Worm (Caenorhabditis elegans) whole organism, young adult: Measurements from ENCODE around the gene C44F1.1.
A peak's percentile ranks its signal among the peaks of the same experiment; 100 is the strongest.

ENCODE experiments used
- B0035.1 ChIP-seq: sonication (generic microtip); optimal IDR thresholded peaks from 2 replicates; lab custom pipeline; 2016; ENCODE audit warnings: missing genetic modification characterization, mild to moderate bottlenecking, missing compliant biosample characterization, missing genotype, missing genetic modification reagents
- B0261.1 ChIP-seq: sonication (generic microtip); optimal IDR thresholded peaks from 2 replicates; lab custom pipeline; 2016; ENCODE audit warnings: mild to moderate bottlenecking, missing genetic modification characterization, moderate library complexity, missing compliant biosample characterization
- B0336.3 ChIP-seq: fragments of 200-800 bp; sonication (Bioruptor generic); IDR thresholded peaks from 2 replicates; pipeline ENCODE4 v1.3.6; 2022; ENCODE audit warnings: missing genetic modification characterization, missing compliant biosample characterization
- F22D6.2 ChIP-seq: sonication (generic microtip); optimal IDR thresholded peaks from 2 replicates; lab custom pipeline; 2016; ENCODE audit warnings: mild to moderate bottlenecking, missing genetic modification characterization, missing compliant biosample characterization
- F23B12.7 ChIP-seq: sonication (generic microtip); optimal IDR thresholded peaks from 2 replicates; lab custom pipeline; 2017; ENCODE audit warnings: missing genetic modification characterization, mild to moderate bottlenecking, missing compliant biosample characterization, antibody characterized with exemption, moderate library complexity; ENCODE audit not compliant: insufficient read depth
- F37B4.10 ChIP-seq: fragments of 200-800 bp; sonication (Bioruptor generic); IDR thresholded peaks from 2 replicates; pipeline ENCODE4 v1.3.6; 2022; ENCODE audit warnings: missing genetic modification characterization, missing compliant biosample characterization
- F49E8.2 ChIP-seq: sonication (generic microtip); optimal IDR thresholded peaks from 3 replicates; lab custom pipeline; 2017; ENCODE audit warnings: missing genetic modification characterization, mild to moderate bottlenecking, missing compliant biosample characterization, antibody characterized with exemption, moderate library complexity; ENCODE audit not compliant: insufficient read depth
- Y95B8A.8 ChIP-seq: fragments of 200-800 bp; sonication (Bioruptor generic); IDR thresholded peaks from 2 replicates; pipeline ENCODE4 v1.3.6; 2022; ENCODE audit warnings: missing genetic modification reagents, missing genetic modification characterization, missing compliant biosample characterization
- ZK185.1 ChIP-seq: sonication (generic microtip); optimal IDR thresholded peaks from 2 replicates; lab custom pipeline; 2016; ENCODE audit warnings: mild to moderate bottlenecking, missing genetic modification characterization, missing compliant biosample characterization; ENCODE audit not compliant: poor library complexity, severe bottlenecking
- akir-1 ChIP-seq: fragments of 200-800 bp; sonication (Bioruptor generic); optimal IDR thresholded peaks from 2 replicates; lab custom pipeline; 2018; ENCODE audit warnings: mild to moderate bottlenecking, missing genetic modification characterization, moderate library complexity, missing compliant biosample characterization
- ama-1 ChIP-seq, 3 experiments: fragments of 150-350 bp in 1 of 3; sonication (generic microtip) in 2 of 3; optimal IDR thresholded peaks; 2 replicates each; lab custom pipeline; 2014 to 2018; ENCODE audit warnings: missing biosample characterization in 2 of 3, missing genetic modification characterization in 2 of 3, missing genetic modification reagents in 2 of 3
- athp-1 ChIP-seq: sonication (generic microtip); optimal IDR thresholded peaks from 2 replicates; lab custom pipeline; 2017; ENCODE audit warnings: mild to moderate bottlenecking, missing genetic modification characterization, missing compliant biosample characterization
- attf-6 ChIP-seq: fragments of 200-800 bp; sonication (Bioruptor generic); IDR thresholded peaks from 2 replicates; pipeline ENCODE4 v1.3.6; 2022; ENCODE audit warnings: missing genetic modification reagents, missing genetic modification characterization, missing compliant biosample characterization
- bed-2 ChIP-seq: fragments of 200-800 bp; sonication (Bioruptor generic); IDR thresholded peaks from 2 replicates; pipeline ENCODE4 v1.3.6; 2022; ENCODE audit warnings: missing genetic modification reagents, missing genetic modification characterization, missing compliant biosample characterization
- ceh-100 ChIP-seq: fragments of 200-800 bp; sonication (Bioruptor generic); IDR thresholded peaks from 2 replicates; pipeline ENCODE4 v1.3.6; 2022; ENCODE audit warnings: missing genetic modification reagents, missing genetic modification characterization, missing compliant biosample characterization
- ceh-91 ChIP-seq: fragments of 200-800 bp; sonication (Bioruptor generic); IDR thresholded peaks from 2 replicates; pipeline ENCODE4 v1.3.6; 2022; ENCODE audit warnings: missing genetic modification reagents, missing genetic modification characterization, missing compliant biosample characterization
- dox-1 ChIP-seq: fragments of 200-800 bp; sonication (Bioruptor generic); IDR thresholded peaks from 2 replicates; pipeline ENCODE4 v1.3.6; 2022; ENCODE audit warnings: missing genetic modification reagents, missing genetic modification characterization, missing compliant biosample characterization
- ekl-4 ChIP-seq: fragments of 200-800 bp; sonication (Bioruptor generic); IDR thresholded peaks from 2 replicates; pipeline ENCODE4 v1.3.6; 2022; ENCODE audit warnings: missing genetic modification reagents, missing genetic modification characterization, missing compliant biosample characterization
- ets-4 ChIP-seq: fragments of 200-800 bp; sonication (Bioruptor generic); optimal IDR thresholded peaks from 2 replicates; lab custom pipeline; 2018; ENCODE audit warnings: mild to moderate bottlenecking, missing genetic modification characterization, missing compliant biosample characterization
- him-1 ChIP-seq: sonication (generic microtip); optimal IDR thresholded peaks from 2 replicates; lab custom pipeline; 2016; ENCODE audit warnings: missing genotype, missing genetic modification reagents, missing genetic modification characterization, missing compliant biosample characterization
- hlh-26 ChIP-seq: fragments of 200-800 bp; sonication (Bioruptor generic); conservative IDR thresholded peaks from 2 replicates; pipeline ENCODE4 v1.3.6; 2022; ENCODE audit warnings: missing genetic modification reagents, missing genetic modification characterization, missing compliant biosample characterization
- hmg-20 ChIP-seq: fragments of 200-800 bp; sonication (Bioruptor generic); IDR thresholded peaks from 2 replicates; pipeline ENCODE4 v1.3.6; 2022; ENCODE audit warnings: missing genetic modification reagents, missing genetic modification characterization, missing compliant biosample characterization
- hrde-1 ChIP-seq: sonication (generic microtip); optimal IDR thresholded peaks from 2 replicates; lab custom pipeline; 2016; ENCODE audit warnings: missing genetic modification characterization, mild to moderate bottlenecking, missing compliant biosample characterization, moderate library complexity, missing genotype, missing genetic modification reagents, borderline replicate concordance
- hsf-1 ChIP-seq: fragments of 200-800 bp; sonication (Bioruptor generic); IDR thresholded peaks from 2 replicates; pipeline ENCODE4 v1.3.6; 2022; ENCODE audit warnings: missing genetic modification reagents, missing genetic modification characterization, missing compliant biosample characterization
- let-607 ChIP-seq, 2 experiments: fragments of 200-800 bp in 1 of 2; sonication (Bioruptor generic) in 1 of 2; sonication (generic microtip) in 1 of 2; optimal IDR thresholded peaks; 2 replicates each; lab custom pipeline; 2016 to 2018; ENCODE audit warnings: mild to moderate bottlenecking in 2 of 2, missing compliant biosample characterization in 2 of 2, missing genetic modification characterization in 2 of 2, moderate library complexity in 2 of 2, missing genotype in 1 of 2
- lin-35 ChIP-seq, 3 experiments: fragments of 150-350 bp in 2 of 3; sonication (generic microtip) in 1 of 3; optimal IDR thresholded peaks; 2 replicates each; lab custom pipeline; 2014 to 2018; ENCODE audit warnings: missing biosample characterization in 3 of 3, missing genetic modification characterization in 3 of 3, missing genetic modification reagents in 3 of 3
- madf-6 ChIP-seq: fragments of 200-800 bp; sonication (Bioruptor generic); IDR thresholded peaks from 2 replicates; pipeline ENCODE4 v1.3.6; 2022; ENCODE audit warnings: missing genetic modification reagents, missing genetic modification characterization, missing compliant biosample characterization
- rcor-1 ChIP-seq: fragments of 200-800 bp; sonication (Bioruptor generic); IDR thresholded peaks from 2 replicates; pipeline ENCODE4 v1.3.6; 2022; ENCODE audit warnings: missing genetic modification reagents, missing genetic modification characterization, missing compliant biosample characterization
- rec-8 ChIP-seq, 2 experiments: sonication (generic microtip); optimal IDR thresholded peaks; 2 replicates each; lab custom pipeline; 2016; ENCODE audit warnings: mild to moderate bottlenecking in 2 of 2, missing genetic modification characterization in 2 of 2, missing genetic modification reagents in 2 of 2, missing genotype in 2 of 2, missing biosample characterization in 1 of 2, missing compliant biosample characterization in 1 of 2, moderate library complexity in 1 of 2
- sdz-38 ChIP-seq: sonication (generic microtip); optimal IDR thresholded peaks from 2 replicates; lab custom pipeline; 2016; ENCODE audit warnings: missing genotype, missing genetic modification characterization, missing compliant biosample characterization
- snpc-1.3 ChIP-seq: sonication (generic microtip); optimal IDR thresholded peaks from 2 replicates; lab custom pipeline; 2017; ENCODE audit warnings: missing genetic modification characterization, mild to moderate bottlenecking, missing compliant biosample characterization, antibody characterized with exemption, moderate library complexity, missing genotype, missing genetic modification reagents; ENCODE audit not compliant: insufficient read depth
- snpc-3.4 ChIP-seq: sonication (generic microtip); optimal IDR thresholded peaks from 2 replicates; lab custom pipeline; 2017; ENCODE audit warnings: missing genetic modification characterization, mild to moderate bottlenecking, missing compliant biosample characterization, antibody characterized with exemption, moderate library complexity, missing genotype, missing genetic modification reagents
- unc-130 ChIP-seq: sonication (generic microtip); optimal IDR thresholded peaks from 2 replicates; lab custom pipeline; 2016; ENCODE audit warnings: missing genetic modification reagents, missing genetic modification characterization, missing compliant biosample characterization
- xnd-1 ChIP-seq: sonication (generic microtip); optimal IDR thresholded peaks from 2 replicates; lab custom pipeline; 2016; ENCODE audit warnings: missing genotype, missing genetic modification reagents, missing genetic modification characterization, missing compliant biosample characterization
- zfh-2 ChIP-seq: fragments of 200-800 bp; sonication (Bioruptor generic); conservative IDR thresholded peaks from 2 replicates; pipeline ENCODE4 v1.3.6; 2022; ENCODE audit warnings: missing genetic modification reagents, missing genetic modification characterization, missing compliant biosample characterization
- zim-3 ChIP-seq: sonication (generic microtip); optimal IDR thresholded peaks from 2 replicates; lab custom pipeline; 2017; ENCODE audit warnings: mild to moderate bottlenecking, missing genetic modification characterization, moderate library complexity, missing compliant biosample characterization
- ztf-18 ChIP-seq: sonication (generic microtip); optimal IDR thresholded peaks from 2 replicates; lab custom pipeline; 2016; ENCODE audit warnings: missing genotype, mild to moderate bottlenecking, missing genetic modification characterization, missing compliant biosample characterization
- ztf-28 ChIP-seq: fragments of 200-800 bp; sonication (Bioruptor generic); IDR thresholded peaks from 2 replicates; pipeline ENCODE4 v1.3.6; 2022; ENCODE audit warnings: missing genetic modification reagents, missing genetic modification characterization, missing compliant biosample characterization

The C44F1.1 gene

ce11 chrIII:3719564-3719963 lies 45.8 kb downstream of the C44F1.1 start, which contains the start of gene C14B1.8:
C14B1.8 (minus strand) TSS chrIII:3719680.
- TF ChIP-seq snpc-1.3 (tag; lab: Kevin White, UChicago) (peak; percentile 27), xnd-1 (tag; lab: Kevin White, UChicago) (no peak), ztf-18 (tag; lab: Kevin White, UChicago) (no peak), dox-1 (GFP tag; lab: Robert Waterston, UW) (no peak), ceh-100 (GFP tag; lab: Robert Waterston, UW) (0 out of 2 replicates have a peak, but pooled peaks have one; percentile 29), lin-35 (GFP tag; optimal IDR thresholded peaks at IDR 0.05; lab: Kevin White, UChicago) (no peak), attf-6 (GFP tag; lab: Robert Waterston, UW) (0 out of 2 replicates have a peak, but pooled peaks have one; percentile 36), B0261.1 (tag; lab: Kevin White, UChicago) (no peak), rec-8 (tag; optimal IDR thresholded peaks at IDR 0.05; lab: Kevin White, UChicago) (no peak), unc-130 (GFP tag; lab: Kevin White, UChicago) (peak; percentile 61), akir-1 (no peak), ztf-28 (GFP tag; lab: Robert Waterston, UW) (no peak), hmg-20 (GFP tag; lab: Robert Waterston, UW) (no peak), sdz-38 (tag; lab: Kevin White, UChicago) (no peak), hrde-1 (tag; lab: Kevin White, UChicago) (peak; percentile 23), Y95B8A.8 (no peak), hlh-26 (GFP tag; lab: Robert Waterston, UW) (no peak), snpc-3.4 (tag; lab: Kevin White, UChicago) (peak; percentile 34), him-1 (tag; lab: Kevin White, UChicago) (peak; percentile 74), F22D6.2 (tag; lab: Kevin White, UChicago) (no peak), ama-1 (optimal IDR thresholded peaks at IDR 0.05; lab: Kevin White, UChicago) (no peak), ama-1 (GFP tag; optimal IDR thresholded peaks at IDR 0.05; lab: Kevin White, UChicago) (peak in 1 of 2 experiments; percentile 19), ZK185.1 (no peak), let-607 (tag; optimal IDR thresholded peaks at IDR 0.05; lab: Kevin White, UChicago) (no peak), F37B4.10 (GFP tag; lab: Robert Waterston, UW) (no peak), athp-1 (tag; lab: Kevin White, UChicago) (peak; percentile 17), F49E8.2 (tag; lab: Kevin White, UChicago) (peak; percentile 12), F23B12.7 (no peak), ets-4 (GFP tag; lab: Kevin White, UChicago) (no peak), ceh-91 (GFP tag; lab: Robert Waterston, UW) (no peak), madf-6 (peak; percentile 50), B0035.1 (tag; lab: Kevin White, UChicago) (no peak), zim-3 (tag; lab: Kevin White, UChicago) (no peak), zfh-2 (no peak), rcor-1 (GFP tag; lab: Robert Waterston, UW) (no peak), bed-2 (GFP tag; lab: Robert Waterston, UW) (no peak), hsf-1 (GFP tag; lab: Robert Waterston, UW) (peak; percentile 45; the same call in 1 of the 2 replicates), B0336.3 (GFP tag; lab: Robert Waterston, UW) (peak; percentile 18; the same call in 1 of the 2 replicates), ekl-4 (GFP tag; lab: Robert Waterston, UW) (0 out of 2 replicates have a peak, but pooled peaks have one; percentile 23)
